Fruit fly (Drosophila melanogaster) whole organism, embryonic: ENCODE measurements around the gene CG34436.
A peak's percentile ranks its signal among the peaks of the same experiment; 100 is the strongest.

ENCODE experiments used
- Atf3 ChIP-seq: fragments of 200-800 bp; sonication (Bioruptor generic); optimal IDR thresholded peaks from 3 replicates; lab custom pipeline; 2016; ENCODE audit warnings: missing biosample characterization, missing genetic modification characterization
- C15 ChIP-seq: fragments of 200-800 bp; sonication (Bioruptor generic); IDR thresholded peaks from 3 replicates; pipeline ENCODE4 v1.3.6; 2022; ENCODE audit warnings: missing biosample characterization, missing genetic modification characterization
- CG10366 ChIP-seq: fragments of 200-800 bp; sonication (Bioruptor generic); IDR thresholded peaks from 2 replicates; pipeline ENCODE4 v1.3.6; 2022; ENCODE audit warnings: missing biosample characterization, missing genetic modification characterization
- CG10543 ChIP-seq: fragments of 200-800 bp; sonication (Bioruptor generic); optimal IDR thresholded peaks from 3 replicates; lab custom pipeline; 2017; ENCODE audit warnings: missing biosample characterization, mild to moderate bottlenecking, missing genetic modification characterization, moderate library complexity
- CG12236 ChIP-seq: fragments of 200-800 bp; sonication (Bioruptor generic); optimal IDR thresholded peaks from 2 replicates; lab custom pipeline; 2016; ENCODE audit warnings: missing biosample characterization, missing genetic modification characterization
- CG13287 ChIP-seq: fragments of 200-800 bp; sonication (Bioruptor generic); IDR thresholded peaks from 2 replicates; pipeline ENCODE4 v1.3.6; 2022; ENCODE audit warnings: missing biosample characterization, missing genetic modification characterization; ENCODE audit not compliant: partially characterized antibody
- CG15269 ChIP-seq: fragments of 200-800 bp; sonication (Bioruptor generic); optimal IDR thresholded peaks from 2 replicates; lab custom pipeline; 2018; ENCODE audit warnings: missing biosample characterization, mild to moderate bottlenecking, missing genetic modification characterization, moderate library complexity
- CG15514 ChIP-seq: fragments of 200-800 bp; sonication (Bioruptor generic); optimal IDR thresholded peaks from 3 replicates; lab custom pipeline; 2017; ENCODE audit warnings: missing biosample characterization, missing genetic modification characterization, mild to moderate bottlenecking, moderate library complexity, missing genetic modification reagents
- CG18011 ChIP-seq: fragments of 200-800 bp; sonication (Bioruptor generic); optimal IDR thresholded peaks from 2 replicates; lab custom pipeline; 2017; ENCODE audit warnings: missing biosample characterization, missing genetic modification characterization, mild to moderate bottlenecking, moderate library complexity, missing genotype
- CG18599 ChIP-seq: fragments of 200-800 bp; sonication (Bioruptor generic); optimal IDR thresholded peaks from 3 replicates; lab custom pipeline; 2017; ENCODE audit warnings: missing biosample characterization, missing genetic modification characterization, mild to moderate bottlenecking, moderate library complexity, missing genetic modification reagents
- CG3065 ChIP-seq: fragments of 200-800 bp; sonication (Bioruptor generic); optimal IDR thresholded peaks from 2 replicates; lab custom pipeline; 2016; ENCODE audit warnings: missing biosample characterization, missing genetic modification characterization
- CG3281 ChIP-seq: fragments of 200-800 bp; sonication (Bioruptor generic); optimal IDR thresholded peaks from 3 replicates; lab custom pipeline; 2017; ENCODE audit warnings: missing biosample characterization, mild to moderate bottlenecking, missing genetic modification characterization
- CG6272 ChIP-seq: fragments of 200-800 bp; sonication (Bioruptor generic); IDR thresholded peaks from 2 replicates; pipeline ENCODE4 v1.3.6; 2022; ENCODE audit warnings: missing biosample characterization, missing genetic modification characterization
- CG8089 ChIP-seq: fragments of 200-800 bp; sonication (Bioruptor generic); optimal IDR thresholded peaks from 3 replicates; lab custom pipeline; 2016; ENCODE audit warnings: missing biosample characterization, missing genetic modification characterization
- CG9437 ChIP-seq: fragments of 200-800 bp; sonication (Bioruptor generic); optimal IDR thresholded peaks from 2 replicates; lab custom pipeline; 2018; ENCODE audit warnings: missing biosample characterization, mild to moderate bottlenecking, missing genetic modification characterization
- CG9727 ChIP-seq: fragments of 200-800 bp; sonication (Bioruptor generic); optimal IDR thresholded peaks from 3 replicates; lab custom pipeline; 2017; ENCODE audit warnings: missing biosample characterization, mild to moderate bottlenecking, missing genetic modification characterization
- CTCF ChIP-seq: fragments of 200-800 bp; sonication (Bioruptor generic); optimal IDR thresholded peaks from 2 replicates; lab custom pipeline; 2017; ENCODE audit warnings: missing biosample characterization, mild to moderate bottlenecking, missing genetic modification characterization, moderate library complexity
- Dek ChIP-seq: fragments of 200-800 bp; sonication (Bioruptor generic); optimal IDR thresholded peaks from 3 replicates; lab custom pipeline; 2019; ENCODE audit warnings: missing biosample characterization, mild to moderate bottlenecking, missing genetic modification characterization, moderate library complexity
- Doc3 ChIP-seq: fragments of 200-800 bp; sonication (Bioruptor generic); IDR thresholded peaks from 3 replicates; pipeline ENCODE4 v1.3.6; 2022; ENCODE audit warnings: missing biosample characterization, missing genetic modification characterization; ENCODE audit not compliant: partially characterized antibody
- Fer1 ChIP-seq: fragments of 200-800 bp; sonication (Bioruptor generic); optimal IDR thresholded peaks from 2 replicates; lab custom pipeline; 2017; ENCODE audit warnings: missing biosample characterization, mild to moderate bottlenecking, missing genetic modification characterization
- Lhr ChIP-seq: fragments of 200-800 bp; sonication (Bioruptor generic); optimal IDR thresholded peaks from 3 replicates; lab custom pipeline; 2017; ENCODE audit warnings: mild to moderate bottlenecking, missing biosample characterization, missing genetic modification reagents, missing genetic modification characterization
- MESR4 ChIP-seq: fragments of 200-800 bp; sonication (Bioruptor generic); optimal IDR thresholded peaks from 2 replicates; lab custom pipeline; 2018; ENCODE audit warnings: missing biosample characterization, mild to moderate bottlenecking, missing genetic modification characterization, moderate library complexity
- Med ChIP-seq: fragments of 200-800 bp; sonication (Bioruptor generic); peaks from one replicate; lab custom pipeline; 2016; ENCODE audit warnings: missing biosample characterization, missing genetic modification characterization, mild to moderate bottlenecking, inconsistent platforms, moderate library complexity
- Nf-YC ChIP-seq: fragments of 200-800 bp; optimal IDR thresholded peaks from 3 replicates; lab custom pipeline; 2019; ENCODE audit warnings: missing biosample characterization, mild to moderate bottlenecking, missing genetic modification characterization, moderate library complexity
- ac ChIP-seq: fragments of 200-800 bp; sonication (Bioruptor generic); optimal IDR thresholded peaks from 3 replicates; lab custom pipeline; 2017; ENCODE audit warnings: missing biosample characterization, mild to moderate bottlenecking, missing genetic modification characterization
- aop ChIP-seq: fragments of 200-800 bp; sonication (Bioruptor generic); IDR thresholded peaks from 2 replicates; pipeline ENCODE4 v1.3.6; 2022; ENCODE audit warnings: missing biosample characterization, missing genetic modification characterization
- caup ChIP-seq: fragments of 200-800 bp; sonication (Bioruptor generic); optimal IDR thresholded peaks from 3 replicates; lab custom pipeline; 2017; ENCODE audit warnings: missing biosample characterization, mild to moderate bottlenecking, missing genetic modification characterization, moderate library complexity; ENCODE audit not compliant: severe bottlenecking
- chif ChIP-seq, 2 experiments: fragments of 200-800 bp; sonication (Bioruptor generic); optimal IDR thresholded peaks; 3 replicates each; lab custom pipeline; 2016; ENCODE audit warnings: missing biosample characterization in 2 of 2, missing genetic modification characterization in 2 of 2
- chinmo ChIP-seq: fragments of 200-800 bp; sonication (Bioruptor generic); IDR thresholded peaks from 4 replicates; pipeline ENCODE4 v1.3.6; 2022; ENCODE audit warnings: missing biosample characterization, missing genetic modification characterization; ENCODE audit not compliant: partially characterized antibody
- da ChIP-seq: fragments of 200-800 bp; sonication (Bioruptor generic); optimal IDR thresholded peaks from 2 replicates; lab custom pipeline; 2016; ENCODE audit warnings: missing biosample characterization, missing genetic modification characterization
- dmrt99B ChIP-seq: fragments of 200-800 bp; sonication (Bioruptor generic); optimal IDR thresholded peaks from 2 replicates; lab custom pipeline; 2018; ENCODE audit warnings: missing biosample characterization, mild to moderate bottlenecking, missing genetic modification characterization, moderate library complexity
- dysf ChIP-seq: fragments of 200-800 bp; sonication (Bioruptor generic); IDR thresholded peaks from 3 replicates; pipeline ENCODE4 v1.3.6; 2022; ENCODE audit warnings: missing biosample characterization, missing genetic modification characterization
- en ChIP-seq: fragments of 200-800 bp; sonication (Bioruptor generic); optimal IDR thresholded peaks from 2 replicates; lab custom pipeline; 2016; ENCODE audit warnings: missing biosample characterization, missing genetic modification characterization
- ewg ChIP-seq: fragments of 200-800 bp; sonication (Bioruptor generic); optimal IDR thresholded peaks from 3 replicates; lab custom pipeline; 2017; ENCODE audit warnings: mild to moderate bottlenecking, missing biosample characterization, missing genetic modification reagents, missing genetic modification characterization
- exex ChIP-seq: fragments of 200-800 bp; sonication (Bioruptor generic); optimal IDR thresholded peaks from 4 replicates; lab custom pipeline; 2018; ENCODE audit warnings: missing biosample characterization, mild to moderate bottlenecking, missing genetic modification characterization, moderate library complexity
- ftz-f1 ChIP-seq: fragments of 200-800 bp; sonication (Bioruptor generic); optimal IDR thresholded peaks from 2 replicates; lab custom pipeline; 2016; ENCODE audit warnings: missing biosample characterization, missing genetic modification characterization
- gt ChIP-seq: fragments of 200-800 bp; sonication (Bioruptor generic); IDR thresholded peaks from 2 replicates; pipeline ENCODE4 v1.3.6; 2022; ENCODE audit warnings: missing biosample characterization, missing genetic modification characterization
- h ChIP-seq: fragments of >200 bp; optimal IDR thresholded peaks from 2 replicates; lab custom pipeline; 2017
- ken ChIP-seq: fragments of 200-800 bp; sonication (Bioruptor generic); IDR thresholded peaks from 3 replicates; pipeline ENCODE4 v1.3.6; 2022; ENCODE audit warnings: missing biosample characterization, missing genetic modification characterization
- lmd ChIP-seq: fragments of 200-800 bp; sonication (Bioruptor generic); IDR thresholded peaks from 2 replicates; pipeline ENCODE4 v1.3.6; 2022; ENCODE audit warnings: missing biosample characterization, missing genetic modification characterization
- maf-S ChIP-seq: fragments of 200-800 bp; sonication (Bioruptor generic); optimal IDR thresholded peaks from 2 replicates; lab custom pipeline; 2016; ENCODE audit warnings: missing biosample characterization, missing genetic modification characterization
- onecut ChIP-seq: fragments of 200-800 bp; sonication (Bioruptor generic); IDR thresholded peaks from 2 replicates; pipeline ENCODE4 v1.3.6; 2022; ENCODE audit warnings: missing biosample characterization, missing genetic modification characterization
- peb ChIP-seq: fragments of 200-800 bp; sonication (Bioruptor generic); IDR thresholded peaks from 2 replicates; pipeline ENCODE4 v1.3.6; 2022; ENCODE audit warnings: missing biosample characterization, missing genetic modification characterization
- psq ChIP-seq: fragments of 200-800 bp; sonication (Bioruptor generic); optimal IDR thresholded peaks from 2 replicates; lab custom pipeline; 2017; ENCODE audit warnings: missing biosample characterization, missing genetic modification characterization
- sim ChIP-seq: fragments of 200-800 bp; sonication (Bioruptor generic); IDR thresholded peaks from 2 replicates; pipeline ENCODE4 v1.3.6; 2022; ENCODE audit warnings: missing biosample characterization, missing genetic modification characterization
- sob ChIP-seq: fragments of 200-800 bp; sonication (Bioruptor generic); IDR thresholded peaks from 2 replicates; pipeline ENCODE4 v1.3.6; 2022; ENCODE audit warnings: missing biosample characterization, missing genetic modification characterization
- sqz ChIP-seq: fragments of 200-800 bp; sonication (Bioruptor generic); optimal IDR thresholded peaks from 3 replicates; lab custom pipeline; 2018; ENCODE audit warnings: missing biosample characterization, mild to moderate bottlenecking, missing genetic modification characterization
- stwl ChIP-seq: fragments of 200-800 bp; sonication (Bioruptor generic); optimal IDR thresholded peaks from 3 replicates; lab custom pipeline; 2018; ENCODE audit warnings: missing biosample characterization, mild to moderate bottlenecking, missing genetic modification characterization, moderate library complexity
- tup ChIP-seq: fragments of 200-800 bp; sonication (Bioruptor generic); optimal IDR thresholded peaks from 2 replicates; lab custom pipeline; 2016; ENCODE audit warnings: missing biosample characterization, mild to moderate bottlenecking, missing genetic modification characterization, moderate library complexity

Gene CG34436

dm6 chr3R:28317151-28317844 is 34.9 kb downstream of the CG34436 start (continued):
- no peak for TF ChIP-seq tup (GFP tag; lab: Kevin White, UChicago)
- no peak for TF ChIP-seq CG10366
- no peak for TF ChIP-seq CG15269 (tag; lab: Kevin White, UChicago)
- no peak for TF ChIP-seq Atf3 (GFP tag; lab: Kevin White, UChicago)
- TF ChIP-seq lmd (GFP tag; lab: Robert Waterston, UW): no peak
- no peak for TF ChIP-seq gt
- no peak for TF ChIP-seq Dek (tag; lab: Kevin White, UChicago)
- TF ChIP-seq ac (GFP tag; lab: Kevin White, UChicago): no peak
- no peak for TF ChIP-seq sim (GFP tag; lab: Robert Waterston, UW)
- peak; percentile 56 for TF ChIP-seq CG18599 (GFP tag; lab: Kevin White, UChicago)
- peak; percentile 18 for TF ChIP-seq CG3281 (GFP tag; lab: Kevin White, UChicago)
- no peak for TF ChIP-seq CG15514 (GFP tag; lab: Kevin White, UChicago)
- no peak for TF ChIP-seq exex (tag; lab: Kevin White, UChicago)
- TF ChIP-seq CG9437 (GFP tag; lab: Kevin White, UChicago): no peak
- no peak for TF ChIP-seq CG10543 (GFP tag; lab: Kevin White, UChicago)
- peak; percentile 41 for TF ChIP-seq Fer1
- peak; percentile 83 for TF ChIP-seq CTCF (GFP tag; lab: Kevin White, UChicago)
- no peak for TF ChIP-seq Nf-YC (tag; lab: Kevin White, UChicago)
- TF ChIP-seq onecut (GFP tag; lab: Robert Waterston, UW): no peak
- no peak for TF ChIP-seq CG12236 (GFP tag; lab: Kevin White, UChicago)
- no peak for TF ChIP-seq maf-S (GFP tag; lab: Kevin White, UChicago)
- TF ChIP-seq CG3065 (GFP tag; lab: Kevin White, UChicago): no peak
- no peak for TF ChIP-seq sqz
- TF ChIP-seq C15 (GFP tag; lab: Robert Waterston, UW): no peak
- no peak for TF ChIP-seq ken

DNA sequence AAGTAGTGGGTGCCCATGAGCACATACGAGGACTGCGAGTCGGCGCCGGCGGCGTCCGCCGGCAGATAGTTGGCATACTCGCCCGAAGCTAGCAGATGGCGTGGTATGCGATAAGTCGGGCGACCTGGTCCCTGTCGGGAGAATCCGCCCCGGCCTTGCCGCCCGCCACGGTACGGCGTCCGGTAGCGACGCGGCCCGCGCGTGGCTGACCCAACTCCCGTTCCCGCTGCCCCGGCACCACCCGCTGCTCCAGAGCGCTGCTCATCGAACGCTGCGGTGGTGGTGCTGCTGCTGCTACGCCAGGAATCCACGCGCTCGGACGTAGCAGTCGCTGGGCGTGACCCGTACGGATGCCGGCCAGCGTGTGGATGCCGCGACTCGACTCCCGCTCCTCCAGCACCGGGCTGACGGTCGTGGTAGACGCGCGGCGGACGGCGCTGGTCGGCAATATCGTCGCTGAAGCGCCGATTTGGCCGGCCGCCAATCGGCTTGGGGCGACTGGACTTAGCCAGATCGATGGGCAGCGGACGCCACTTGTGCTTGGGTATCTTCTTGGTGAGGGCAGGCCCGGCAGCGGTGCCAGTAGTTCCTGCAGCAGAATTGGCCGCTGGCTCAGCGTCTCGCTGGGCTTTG is 41.5 kb downstream of the CG34436 start:
- TF ChIP-seq chinmo (GFP tag; lab: Robert Waterston, UW) (0 out of 4 replicates have a peak, but pooled peaks have one; percentile 10), CG10543 (GFP tag; lab: Kevin White, UChicago) (peak; percentile 13), en (GFP tag; lab: Kevin White, UChicago) (no peak), aop (GFP tag; lab: Robert Waterston, UW) (no peak), sob (GFP tag; lab: Robert Waterston, UW) (no peak), da (no peak), stwl (tag; lab: Kevin White, UChicago) (no peak), chif (GFP tag; optimal IDR thresholded peaks at IDR 0.05; lab: Kevin White, UChicago) (no peak), ftz-f1 (GFP tag; lab: Kevin White, UChicago) (no peak), Med (GFP tag; lab: Kevin White, UChicago) (peak; percentile 64), CG9727 (GFP tag; lab: Kevin White, UChicago) (no peak), peb (GFP tag; lab: Robert Waterston, UW) (no peak), CG6272 (no peak), CG8089 (GFP tag; lab: Kevin White, UChicago) (no peak), CG13287 (GFP tag; lab: Robert Waterston, UW) (no peak), psq (GFP tag; lab: Kevin White, UChicago) (no peak), h (lab: Kevin White, UChicago) (no peak), ewg (GFP tag; lab: Kevin White, UChicago) (no peak), CG18011 (GFP tag; lab: Kevin White, UChicago) (no peak), caup (GFP tag; lab: Kevin White, UChicago) (no peak), Fer1 (no peak), Doc3 (GFP tag; lab: Robert Waterston, UW) (0 out of 3 replicates have a peak, but pooled peaks have one; percentile 40), Lhr (GFP tag; lab: Kevin White, UChicago) (no peak), MESR4 (GFP tag; lab: Kevin White, UChicago) (no peak), dmrt99B (no peak), dysf (GFP tag; lab: Robert Waterston, UW) (no peak)
